Fruit fly (Drosophila melanogaster) whole organism, adult: ENCODE measurements around the gene CG14644.
"Not testable (repeated sequence)": the region's sequence is repeated elsewhere in the genome, so short reads cannot be mapped to it uniquely, and the experiment has no call there.

ENCODE experiments used
- CG1620 ChIP-seq: fragments of 200-800 bp; sonication (Bioruptor generic); optimal IDR thresholded peaks from 2 replicates; lab custom pipeline; 2016; ENCODE audit warnings: missing biosample characterization, missing genetic modification characterization
- kay ChIP-seq: fragments of 200-800 bp; sonication (Bioruptor generic); peaks from one replicate; lab custom pipeline; 2016; ENCODE audit warnings: missing biosample characterization, missing genetic modification characterization, borderline replicate concordance
- ovo ChIP-seq: fragments of 200-800 bp; sonication (Bioruptor generic); optimal IDR thresholded peaks from 2 replicates; lab custom pipeline; 2016; ENCODE audit warnings: missing biosample characterization, missing genetic modification characterization

Gene CG14644

DNA sequence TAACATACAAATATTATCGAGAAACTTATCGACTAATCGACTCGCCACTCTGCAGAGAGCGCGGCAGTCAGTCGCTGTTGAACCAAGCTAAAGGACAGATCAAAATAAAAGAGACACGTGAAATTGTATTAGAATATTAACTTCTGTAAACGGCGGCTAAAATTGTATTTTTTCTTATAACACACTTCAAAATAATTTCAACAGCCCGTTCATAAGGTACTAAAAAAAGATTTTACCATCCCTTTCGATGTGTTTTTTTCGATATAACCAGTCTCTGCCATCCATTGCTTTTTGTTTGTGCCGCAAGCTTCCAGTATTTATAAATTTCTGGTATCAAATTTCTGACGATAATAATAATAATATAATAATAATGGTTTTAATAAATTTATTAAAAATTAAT lies 41.4 kb downstream of the CG14644 start, which contains the start of gene aux:
aux (plus strand) TSS at position 301 of the 400 bp plus-strand sequence.
- not testable (repeated sequence) for TF ChIP-seq CG1620; ovo (GFP tag; lab: Kevin White, UChicago); kay (GFP tag; lab: Kevin White, UChicago)
